Worm (Caenorhabditis elegans) whole organism, L1 larva: Measurements from ENCODE around the gene ZK470.2.

Experiments used
- C04F5.9 ChIP-seq: sonication (generic microtip); optimal IDR thresholded peaks from 2 replicates; lab custom pipeline; 2016; ENCODE audit warnings: missing genetic modification characterization, missing compliant biosample characterization
- C16A3.4 ChIP-seq: fragments of 150-350 bp; optimal IDR thresholded peaks from 2 replicates; lab custom pipeline; 2014; ENCODE audit warnings: missing biosample characterization, missing genetic modification characterization
- Y116A8C.19 ChIP-seq: sonication (generic microtip); optimal IDR thresholded peaks from 2 replicates; lab custom pipeline; 2016; ENCODE audit warnings: missing compliant biosample characterization, missing genetic modification characterization, borderline replicate concordance
- aha-1 ChIP-seq: fragments of 150-350 bp; optimal IDR thresholded peaks from 2 replicates; lab custom pipeline; 2014; ENCODE audit warnings: missing biosample characterization, missing genetic modification characterization
- alr-1 ChIP-seq: fragments of 200-800 bp; sonication (Bioruptor generic); optimal IDR thresholded peaks from 2 replicates; lab custom pipeline; 2018; ENCODE audit warnings: borderline replicate concordance, mild to moderate bottlenecking, missing genetic modification characterization, missing compliant biosample characterization
- ceh-63 ChIP-seq: fragments of 200-800 bp; sonication (Bioruptor generic); optimal IDR thresholded peaks from 2 replicates; lab custom pipeline; 2018; ENCODE audit warnings: mild to moderate bottlenecking, missing genetic modification characterization, missing compliant biosample characterization
- ceh-82 ChIP-seq, 3 experiments: fragments of 150-350 bp in 1 of 3; sonication (generic microtip) in 2 of 3; optimal IDR thresholded peaks; 2 replicates each; lab custom pipeline; 2014 to 2017; ENCODE audit warnings: missing biosample characterization in 3 of 3, missing genetic modification characterization in 3 of 3
- dpl-1 ChIP-seq, 3 experiments: fragments of 150-350 bp in 2 of 3; sonication (generic microtip) in 1 of 3; optimal IDR thresholded peaks; 2 replicates each; lab custom pipeline; 2014 to 2017; ENCODE audit warnings: missing biosample characterization in 3 of 3, missing genetic modification characterization in 3 of 3, missing genetic modification reagents in 3 of 3
- efl-1 ChIP-seq, 4 experiments: fragments of 150-350 bp; optimal IDR thresholded peaks in 3 of 4; peaks in 1 of 4; 1 replicate in 1 of 4; 2 replicates in 3 of 4; lab custom pipeline; 2014; ENCODE audit warnings: missing biosample characterization in 2 of 4, missing genetic modification characterization in 2 of 4, missing genetic modification reagents in 2 of 4
- efl-3 ChIP-seq: fragments of 200-800 bp; sonication (Bioruptor generic); optimal IDR thresholded peaks from 2 replicates; lab custom pipeline; 2018; ENCODE audit warnings: mild to moderate bottlenecking, missing genetic modification characterization, missing compliant biosample characterization
- elt-2 ChIP-seq: sonication (generic microtip); optimal IDR thresholded peaks from 2 replicates; lab custom pipeline; 2016; ENCODE audit warnings: missing genetic modification characterization, mild to moderate bottlenecking, inconsistent platforms, missing compliant biosample characterization, missing genetic modification reagents
- elt-3 ChIP-seq, 6 experiments: fragments of 150-350 bp in 1 of 6; sonication (generic microtip); optimal IDR thresholded peaks; 2 replicates each; lab custom pipeline; 2017 to 2018; ENCODE audit warnings: missing biosample characterization in 6 of 6, missing genetic modification characterization in 6 of 6, inconsistent platforms in 1 of 6
- ets-5 ChIP-seq: fragments of 200-800 bp; sonication (Bioruptor generic); IDR thresholded peaks from 2 replicates; pipeline ENCODE4 v1.3.6; 2022; ENCODE audit warnings: missing genetic modification characterization, missing compliant biosample characterization
- fkh-10 ChIP-seq: sonication (generic microtip); optimal IDR thresholded peaks from 2 replicates; lab custom pipeline; 2017; ENCODE audit warnings: missing biosample characterization, missing genetic modification reagents, missing genetic modification characterization
- fkh-8 ChIP-seq: sonication (generic microtip); optimal IDR thresholded peaks from 2 replicates; lab custom pipeline; 2016; ENCODE audit warnings: mild to moderate bottlenecking, missing genetic modification characterization, missing compliant biosample characterization
- fos-1 ChIP-seq: fragments of 150-350 bp; optimal IDR thresholded peaks from 2 replicates; lab custom pipeline; 2014; ENCODE audit warnings: missing biosample characterization, missing genetic modification characterization
- hpl-2 ChIP-seq: fragments of 150-350 bp; optimal IDR thresholded peaks from 2 replicates; lab custom pipeline; 2014; ENCODE audit warnings: missing biosample characterization, missing genetic modification reagents, missing genetic modification characterization
- irx-1 ChIP-seq: sonication (generic microtip); optimal IDR thresholded peaks from 2 replicates; lab custom pipeline; 2016; ENCODE audit warnings: missing genetic modification characterization, missing compliant biosample characterization
- jun-1 ChIP-seq: fragments of 150-350 bp; optimal IDR thresholded peaks from 2 replicates; lab custom pipeline; 2014; ENCODE audit warnings: missing biosample characterization, missing genetic modification reagents, missing genetic modification characterization
- lin-13 ChIP-seq: fragments of 150-350 bp; optimal IDR thresholded peaks from 2 replicates; lab custom pipeline; 2014; ENCODE audit warnings: missing biosample characterization, missing genetic modification reagents, missing genetic modification characterization
- lin-14 ChIP-seq: fragments of 200-800 bp; sonication (Bioruptor generic); optimal IDR thresholded peaks from 2 replicates; lab custom pipeline; 2018; ENCODE audit warnings: mild to moderate bottlenecking, missing genetic modification characterization, moderate library complexity, missing compliant biosample characterization
- lin-15B ChIP-seq: fragments of 150-350 bp; sonication (generic microtip); optimal IDR thresholded peaks from 3 replicates; lab custom pipeline; 2014; ENCODE audit warnings: missing biosample characterization, missing genetic modification characterization
- lir-3 ChIP-seq: sonication (generic microtip); optimal IDR thresholded peaks from 2 replicates; lab custom pipeline; 2016; ENCODE audit warnings: mild to moderate bottlenecking, missing genetic modification characterization, moderate library complexity, missing compliant biosample characterization; ENCODE audit not compliant: poor library complexity
- lsy-2 ChIP-seq, 2 experiments: fragments of 150-350 bp; optimal IDR thresholded peaks; 2 replicates each; lab custom pipeline; 2014; ENCODE audit warnings: missing biosample characterization in 2 of 2, missing genetic modification characterization in 2 of 2
- mab-9 ChIP-seq: fragments of 200-800 bp; sonication (Bioruptor generic); IDR thresholded peaks from 2 replicates; pipeline ENCODE4 v1.3.6; 2022; ENCODE audit warnings: missing genetic modification reagents, missing genetic modification characterization, missing compliant biosample characterization
- nhr-84 ChIP-seq: sonication (generic microtip); optimal IDR thresholded peaks from 2 replicates; lab custom pipeline; 2017; ENCODE audit warnings: missing biosample characterization, missing genetic modification characterization
- pqm-1 ChIP-seq: sonication (generic microtip); optimal IDR thresholded peaks from 3 replicates; lab custom pipeline; 2017; ENCODE audit warnings: missing biosample characterization, missing genetic modification characterization
- snpc-4 ChIP-seq: fragments of 150-350 bp; optimal IDR thresholded peaks from 2 replicates; lab custom pipeline; 2014; ENCODE audit warnings: missing biosample characterization, missing genetic modification characterization
- sox-4 ChIP-seq: sonication (generic microtip); optimal IDR thresholded peaks from 2 replicates; lab custom pipeline; 2016; ENCODE audit warnings: missing genetic modification characterization, missing compliant biosample characterization
- swsn-7 ChIP-seq: sonication (generic microtip); optimal IDR thresholded peaks from 2 replicates; lab custom pipeline; 2016; ENCODE audit warnings: missing genetic modification characterization, missing compliant biosample characterization
- tbx-2 ChIP-seq: sonication (generic microtip); optimal IDR thresholded peaks from 2 replicates; lab custom pipeline; 2016; ENCODE audit warnings: missing genetic modification characterization, missing compliant biosample characterization
- tlp-1 ChIP-seq: fragments of 150-350 bp; optimal IDR thresholded peaks from 2 replicates; lab custom pipeline; 2014; ENCODE audit warnings: missing biosample characterization, missing genetic modification characterization
- unc-130 ChIP-seq: fragments of 150-350 bp; optimal IDR thresholded peaks from 2 replicates; lab custom pipeline; 2017; ENCODE audit warnings: missing biosample characterization, missing genetic modification characterization, inconsistent platforms
- unc-30 ChIP-seq: sonication (generic microtip); optimal IDR thresholded peaks from 2 replicates; lab custom pipeline; 2017; ENCODE audit warnings: missing biosample characterization, missing genetic modification characterization
- unc-86 ChIP-seq: sonication (generic microtip); optimal IDR thresholded peaks from 2 replicates; lab custom pipeline; 2016; ENCODE audit warnings: missing genetic modification characterization, missing compliant biosample characterization
- unc-98 ChIP-seq: fragments of 200-800 bp; sonication (Bioruptor generic); IDR thresholded peaks from 2 replicates; pipeline ENCODE4 v1.3.6; 2022; ENCODE audit warnings: missing genetic modification characterization, missing compliant biosample characterization

Gene ZK470.2

ce11 chrX:4134855-4135254 is at the start of gene ZK470.2:
Gene ZK470.2, plus strand, starts transcription at chrX:4135155.
- TF ChIP-seq efl-1 (optimal IDR thresholded peaks at IDR 0.05; lab: Kevin White, UChicago), result no peak
- no peak for TF ChIP-seq efl-1 (GFP tag; optimal IDR thresholded peaks at IDR 0.05 in 1 of 2; lab: Kevin White, UChicago)
- no peak for TF ChIP-seq ets-5
- no peak for TF ChIP-seq hpl-2 (GFP tag; lab: Kevin White, UChicago)
- TF ChIP-seq dpl-1 (GFP tag; optimal IDR thresholded peaks at IDR 0.05; lab: Kevin White, UChicago), result no peak
- no peak for TF ChIP-seq fkh-8
- TF ChIP-seq alr-1, result no peak
- no peak for TF ChIP-seq lsy-2 (tag; optimal IDR thresholded peaks at IDR 0.05; lab: Kevin White, UChicago)
- no peak for TF ChIP-seq C04F5.9
- no peak for TF ChIP-seq lir-3
- no peak for TF ChIP-seq tlp-1

- TF ChIP-seq lin-13 (GFP tag; lab: Kevin White, UChicago), result no peak
- TF ChIP-seq unc-30, result no peak
- no peak for TF ChIP-seq jun-1
- no peak for TF ChIP-seq fos-1 (tag; lab: Kevin White, UChicago)
- TF ChIP-seq irx-1 (tag; lab: Kevin White, UChicago), result no peak
- TF ChIP-seq C16A3.4 (tag; lab: Kevin White, UChicago), result no peak
- no peak for TF ChIP-seq sox-4 (tag; lab: Kevin White, UChicago)
- TF ChIP-seq swsn-7 (tag; lab: Kevin White, UChicago), result no peak
These were observed 49.5 kb upstream of the ZK470.2 start for ce11 chrX:4085489-4085888.

DNA sequence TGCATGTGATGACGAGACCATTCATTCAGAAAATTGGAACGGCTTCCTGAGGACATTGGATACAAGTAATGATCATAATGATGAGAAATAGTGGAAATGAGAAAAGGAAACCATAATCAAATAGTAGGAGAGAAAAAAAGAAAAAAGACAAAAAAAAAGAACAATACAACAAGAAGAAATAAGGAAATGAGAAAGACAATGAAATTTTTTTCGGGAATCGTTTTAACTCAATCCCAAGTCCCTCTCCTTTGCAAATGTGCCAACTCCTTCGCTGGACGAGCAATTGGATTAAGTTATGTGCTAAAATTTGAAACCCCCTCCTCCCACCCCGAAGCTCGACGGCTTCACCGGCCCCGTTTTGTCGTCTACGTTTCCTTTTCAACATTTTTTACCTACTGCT is 46.0 kb upstream of the ZK470.2 start:
- TF ChIP-seq dpl-1 (GFP tag; optimal IDR thresholded peaks at IDR 0.05; lab: Kevin White, UChicago) (no peak), lin-14 (GFP tag; lab: Kevin White, UChicago) (peak; percentile 50), fos-1 (tag; lab: Kevin White, UChicago) (no peak), unc-98 (GFP tag; lab: Robert Waterston, UW) (no peak), ceh-63 (GFP tag; lab: Kevin White, UChicago) (no peak), fkh-10 (GFP tag; lab: Kevin White, UChicago) (peak; percentile 23)
- TF ChIP-seq, all 84 proteins: peak for 2

ce11 chrX:4094979-4095378 is 40.0 kb upstream of the ZK470.2 start:
- TF ChIP-seq unc-30 (peak; percentile 21), mab-9 (peak; percentile 51; the same call in 1 of the 2 replicates), snpc-4 (no peak), tlp-1 (no peak), elt-3 (tag; optimal IDR thresholded peaks at IDR 0.05; lab: Kevin White, UChicago) (no peak)

- TF ChIP-seq aha-1 (no peak), elt-2 (tag; lab: Kevin White, UChicago) (no peak), hpl-2 (GFP tag; lab: Kevin White, UChicago) (no peak), tbx-2 (tag; lab: Kevin White, UChicago) (no peak), pqm-1 (tag; lab: Kevin White, UChicago) (no peak), unc-130 (tag; lab: Kevin White, UChicago) (no peak), lin-14 (GFP tag; lab: Kevin White, UChicago) (no peak), nhr-84 (tag; lab: Kevin White, UChicago) (no peak), ceh-82 (tag; optimal IDR thresholded peaks at IDR 0.05; lab: Kevin White, UChicago) (no peak), ets-5 (no peak), fkh-8 (no peak), Y116A8C.19 (tag; lab: Kevin White, UChicago) (no peak), unc-86 (tag; lab: Kevin White, UChicago) (no peak), jun-1 (no peak), fkh-10 (GFP tag; lab: Kevin White, UChicago) (no peak), lin-15B (tag; lab: Kevin White, UChicago) (no peak), efl-3 (GFP tag; lab: Kevin White, UChicago) (no peak), mab-9 (no peak)
- TF ChIP-seq, all 84 proteins: peak for 0
These were observed 34.5 kb upstream of the ZK470.2 start, which contains the start of gene clh-4 for ce11 chrX:4100473-4100872. Gene clh-4, minus strand, starts transcription at chrX:4100573.
